Worm (Caenorhabditis elegans) whole organism, mixed stage, embryonic: ENCODE results near the gene semi-1.

Source experiments
- M03D4.4 ChIP-seq: sonication (generic microtip); optimal IDR thresholded peaks from 2 replicates; lab custom pipeline; 2017; ENCODE audit warnings: mild to moderate bottlenecking, missing genetic modification characterization, missing compliant biosample characterization
- bed-3 ChIP-seq: fragments of 200-800 bp; sonication (Bioruptor generic); optimal IDR thresholded peaks from 3 replicates; lab custom pipeline; 2018; ENCODE audit warnings: mild to moderate bottlenecking, missing genetic modification characterization, moderate library complexity, missing compliant biosample characterization
- ceh-39 ChIP-seq: fragments of 150-350 bp; optimal IDR thresholded peaks from 2 replicates; lab custom pipeline; 2014; ENCODE audit warnings: missing biosample characterization, missing genetic modification characterization
- ceh-43 ChIP-seq: fragments of 200-800 bp; sonication (Bioruptor generic); optimal IDR thresholded peaks from 2 replicates; lab custom pipeline; 2018; ENCODE audit warnings: mild to moderate bottlenecking, missing genetic modification characterization, moderate library complexity, missing compliant biosample characterization
- ces-1 ChIP-seq: fragments of 150-350 bp; optimal IDR thresholded peaks from 2 replicates; lab custom pipeline; 2014; ENCODE audit warnings: missing biosample characterization, missing genetic modification reagents, missing genetic modification characterization
- cnd-1 ChIP-seq: fragments of 200-800 bp; sonication (Bioruptor generic); optimal IDR thresholded peaks from 2 replicates; lab custom pipeline; 2018; ENCODE audit warnings: mild to moderate bottlenecking, missing genetic modification characterization, missing compliant biosample characterization
- drap-1 ChIP-seq: fragments of 200-800 bp; sonication (Bioruptor generic); optimal IDR thresholded peaks from 3 replicates; lab custom pipeline; 2018; ENCODE audit warnings: mild to moderate bottlenecking, missing genetic modification characterization, missing compliant biosample characterization
- elt-3 ChIP-seq: fragments of 150-350 bp; optimal IDR thresholded peaks from 2 replicates; lab custom pipeline; 2014; ENCODE audit warnings: missing biosample characterization, missing genetic modification characterization
- lin-13 ChIP-seq: fragments of 150-350 bp; optimal IDR thresholded peaks from 2 replicates; lab custom pipeline; 2014; ENCODE audit warnings: missing biosample characterization, missing genetic modification characterization
- mab-5 ChIP-seq: fragments of 150-350 bp; optimal IDR thresholded peaks from 2 replicates; lab custom pipeline; 2014; ENCODE audit warnings: missing biosample characterization, missing genetic modification characterization
- mep-1 ChIP-seq: fragments of 150-350 bp; optimal IDR thresholded peaks from 2 replicates; lab custom pipeline; 2017; ENCODE audit warnings: missing biosample characterization, missing genetic modification reagents, missing genetic modification characterization, inconsistent platforms
- mls-2 ChIP-seq: sonication (generic microtip); optimal IDR thresholded peaks from 2 replicates; lab custom pipeline; 2016; ENCODE audit warnings: mild to moderate bottlenecking, missing genetic modification characterization, moderate library complexity, missing compliant biosample characterization
- nhr-237 ChIP-seq: fragments of 150-350 bp; optimal IDR thresholded peaks from 2 replicates; lab custom pipeline; 2014; ENCODE audit warnings: missing biosample characterization, missing genetic modification characterization
- nhr-28 ChIP-seq: fragments of 150-350 bp; optimal IDR thresholded peaks from 2 replicates; lab custom pipeline; 2014; ENCODE audit warnings: missing biosample characterization, missing genetic modification characterization
- nhr-76 ChIP-seq: sonication (generic microtip); optimal IDR thresholded peaks from 2 replicates; lab custom pipeline; 2017; ENCODE audit warnings: missing biosample characterization, missing genetic modification characterization
- pha-4 ChIP-seq: fragments of 150-350 bp; optimal IDR thresholded peaks from 2 replicates; lab custom pipeline; 2018; ENCODE audit warnings: missing biosample characterization, missing genetic modification reagents, missing genetic modification characterization
- sem-2 ChIP-seq: fragments of 200-800 bp; sonication (Bioruptor generic); optimal IDR thresholded peaks from 2 replicates; lab custom pipeline; 2018; ENCODE audit warnings: mild to moderate bottlenecking, missing genetic modification characterization, missing compliant biosample characterization
- snpc-4 ChIP-seq: fragments of 150-350 bp; optimal IDR thresholded peaks from 2 replicates; lab custom pipeline; 2014; ENCODE audit warnings: missing biosample characterization, missing genetic modification characterization
- sptf-1 ChIP-seq: sonication (generic microtip); optimal IDR thresholded peaks from 2 replicates; lab custom pipeline; 2017; ENCODE audit warnings: mild to moderate bottlenecking, missing genetic modification characterization, moderate library complexity, missing compliant biosample characterization
- tbx-8 ChIP-seq: fragments of 200-800 bp; sonication (Bioruptor generic); optimal IDR thresholded peaks from 2 replicates; lab custom pipeline; 2018; ENCODE audit warnings: mild to moderate bottlenecking, missing genetic modification characterization, moderate library complexity, missing compliant biosample characterization
- unc-120 ChIP-seq: sonication (generic microtip); optimal IDR thresholded peaks from 2 replicates; lab custom pipeline; 2017; ENCODE audit warnings: missing genetic modification characterization, missing compliant biosample characterization; ENCODE audit not compliant: poor library complexity, severe bottlenecking
- zip-8 ChIP-seq: fragments of 150-350 bp; optimal IDR thresholded peaks from 2 replicates; lab custom pipeline; 2014; ENCODE audit warnings: missing biosample characterization, missing genetic modification characterization

The semi-1 gene

DNA sequence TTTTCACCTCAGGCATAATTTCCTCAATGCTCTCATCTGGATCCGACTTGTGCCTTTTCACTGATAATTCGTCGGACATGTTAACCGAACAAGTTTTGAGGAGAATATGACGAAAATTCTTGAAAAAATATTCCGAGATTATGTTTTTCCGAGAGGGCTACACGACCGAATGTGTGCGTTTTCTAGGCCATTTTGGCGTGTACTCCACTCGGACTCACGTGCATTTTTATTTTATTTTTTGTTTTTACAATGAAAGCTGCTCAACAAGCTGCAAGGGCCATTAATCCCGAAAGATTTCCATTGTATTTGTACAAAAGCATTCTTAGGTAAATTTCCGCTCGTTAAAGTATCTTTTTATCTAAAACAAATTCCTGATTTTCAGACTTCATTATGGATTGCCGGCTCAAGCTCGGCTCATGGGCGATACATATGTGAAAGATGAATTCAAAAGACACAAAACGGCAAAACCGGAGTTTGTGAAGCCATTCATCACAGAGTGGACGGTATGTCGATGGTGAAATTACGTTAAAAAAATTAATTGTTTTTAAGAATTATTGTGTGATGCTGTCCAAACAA lies 46.7 kb downstream of the semi-1 start, which contains the start of the genes F25H9.6 and F25H9.7:
Gene F25H9.6, minus strand, starts transcription at position 172 of the 576 bp plus-strand sequence.
Gene F25H9.7, plus strand, starts transcription at position 187 of the 576 bp plus-strand sequence.
- TF ChIP-seq ceh-43 (GFP tag; lab: Kevin White, UChicago), result no peak
- no peak for TF ChIP-seq M03D4.4 (tag; lab: Kevin White, UChicago)
- peak; percentile 33 for TF ChIP-seq lin-13 (tag; lab: Kevin White, UChicago)
- no peak for TF ChIP-seq mls-2
- no peak for TF ChIP-seq nhr-28 (tag; lab: Kevin White, UChicago)
- peak; percentile 78 for TF ChIP-seq sptf-1 (tag; lab: Kevin White, UChicago)
- peak; percentile 30 for TF ChIP-seq drap-1 (GFP tag; lab: Kevin White, UChicago)
- TF ChIP-seq mep-1, result peak; percentile 52
- peak; percentile 55 for TF ChIP-seq cnd-1 (tag; lab: Kevin White, UChicago)
- TF ChIP-seq ces-1, result peak; percentile 49
- no peak for TF ChIP-seq tbx-8

DNA sequence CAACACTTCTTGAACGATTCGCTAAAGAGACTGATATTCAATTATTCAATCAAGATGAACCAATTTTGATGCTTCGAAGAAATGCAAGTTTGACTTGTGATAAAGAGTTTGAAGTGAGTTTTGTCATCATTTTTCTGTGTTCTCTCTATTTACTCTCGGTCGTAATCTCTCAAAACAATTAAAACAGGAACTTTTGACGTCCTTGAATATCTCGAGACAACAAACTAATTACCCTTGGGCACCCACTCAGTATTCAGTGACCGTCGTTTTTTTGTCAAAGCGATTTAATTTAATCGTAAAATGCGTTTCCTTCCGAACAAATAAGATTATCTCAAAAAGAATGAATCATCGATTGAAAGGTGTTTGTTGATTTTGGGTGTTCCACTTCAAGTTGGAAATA lies 50.9 kb downstream of the semi-1 start:
- TF ChIP-seq bed-3 (GFP tag; lab: Kevin White, UChicago), result no peak
- TF ChIP-seq mab-5 (tag; lab: Kevin White, UChicago), result no peak
- no peak for TF ChIP-seq pha-4 (tag; lab: Kevin White, UChicago)
- no peak for TF ChIP-seq ceh-43 (GFP tag; lab: Kevin White, UChicago)
- TF ChIP-seq ces-1, result peak; percentile 16
- TF ChIP-seq nhr-76 (tag; lab: Kevin White, UChicago), result no peak

DNA sequence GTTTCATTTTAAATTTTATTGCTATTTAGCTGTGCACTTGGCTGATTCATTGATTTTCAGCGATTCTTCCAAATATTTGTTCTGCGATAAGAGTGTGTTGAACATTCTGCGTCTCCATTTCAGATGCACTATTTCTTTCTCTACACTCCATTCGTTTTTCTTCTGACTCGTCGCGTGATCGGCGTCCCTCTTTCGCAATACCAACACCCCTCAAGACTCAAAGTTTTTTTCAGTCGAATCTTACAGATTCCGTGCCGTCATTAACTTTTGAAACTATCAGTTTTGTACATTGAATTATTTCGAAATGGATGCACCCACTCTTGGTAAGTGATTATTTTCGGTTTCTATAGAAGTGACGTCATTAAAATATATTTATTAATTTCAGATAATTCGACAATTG lies 52.0 kb downstream of the semi-1 start, which contains the start of gene frm-10:
Gene frm-10, plus strand, starts transcription at position 234 of the 400 bp plus-strand sequence.
- TF ChIP-seq snpc-4, result no peak
- no peak for TF ChIP-seq mab-5 (tag; lab: Kevin White, UChicago)
- peak; percentile 4 for TF ChIP-seq mep-1
- TF ChIP-seq cnd-1 (tag; lab: Kevin White, UChicago), result no peak
- TF ChIP-seq elt-3 (tag; lab: Kevin White, UChicago), result peak; percentile 56
- TF ChIP-seq nhr-237 (tag; lab: Kevin White, UChicago), result peak; percentile 49
- TF ChIP-seq lin-13 (tag; lab: Kevin White, UChicago), result no peak
- no peak for TF ChIP-seq sptf-1 (tag; lab: Kevin White, UChicago)
- no peak for TF ChIP-seq pha-4 (tag; lab: Kevin White, UChicago)
- TF ChIP-seq tbx-8, result no peak
- no peak for TF ChIP-seq zip-8 (tag; lab: Kevin White, UChicago)
- TF ChIP-seq unc-120, result no peak
- TF ChIP-seq ces-1, result no peak
- TF ChIP-seq sem-2 (GFP tag; lab: Kevin White, UChicago), result no peak
- no peak for TF ChIP-seq ceh-39
- TF ChIP-seq drap-1 (GFP tag; lab: Kevin White, UChicago), result no peak
